Worm (Caenorhabditis elegans) whole organism, L3 larva: ENCODE data around the gene sra-27.

Source experiments
- ZK546.5 ChIP-seq: sonication (generic microtip); optimal IDR thresholded peaks from 2 replicates; lab custom pipeline; 2017; ENCODE audit warnings: missing biosample characterization, missing genetic modification characterization
- aly-2 ChIP-seq: fragments of 150-350 bp; optimal IDR thresholded peaks from 2 replicates; lab custom pipeline; 2014; ENCODE audit warnings: missing biosample characterization, missing genetic modification characterization
- ceh-28 ChIP-seq: fragments of 150-350 bp; optimal IDR thresholded peaks from 2 replicates; lab custom pipeline; 2014; ENCODE audit warnings: missing biosample characterization, missing genetic modification reagents, missing genetic modification characterization
- ceh-82 ChIP-seq: fragments of 150-350 bp; optimal IDR thresholded peaks from 2 replicates; lab custom pipeline; 2014; ENCODE audit warnings: missing biosample characterization, missing genetic modification characterization
- daf-12 ChIP-seq: fragments of 150-350 bp; optimal IDR thresholded peaks from 2 replicates; lab custom pipeline; 2014; ENCODE audit warnings: missing biosample characterization, missing genetic modification reagents, missing genetic modification characterization
- egl-27 ChIP-seq: sonication (generic microtip); optimal IDR thresholded peaks from 4 replicates; lab custom pipeline; 2017; ENCODE audit warnings: missing biosample characterization, missing genetic modification reagents, missing genetic modification characterization
- egl-5 ChIP-seq: fragments of 150-350 bp; optimal IDR thresholded peaks from 2 replicates; lab custom pipeline; 2017; ENCODE audit warnings: missing biosample characterization, missing genetic modification reagents, missing genetic modification characterization, inconsistent platforms
- elt-1 ChIP-seq: fragments of 150-350 bp; optimal IDR thresholded peaks from 2 replicates; lab custom pipeline; 2014; ENCODE audit warnings: missing biosample characterization, missing genetic modification characterization
- elt-2 ChIP-seq: sonication (generic microtip); optimal IDR thresholded peaks from 2 replicates; lab custom pipeline; 2016; ENCODE audit warnings: missing genetic modification reagents, mild to moderate bottlenecking, missing genetic modification characterization, missing compliant biosample characterization
- elt-3 ChIP-seq, 3 experiments: fragments of 150-350 bp in 1 of 3; sonication (generic microtip) in 2 of 3; optimal IDR thresholded peaks; 2 replicates in 2 of 3; 4 replicates in 1 of 3; lab custom pipeline; 2014 to 2017; ENCODE audit warnings: missing biosample characterization in 3 of 3, missing genetic modification characterization in 3 of 3
- eor-1 ChIP-seq, 2 experiments: fragments of 150-350 bp; optimal IDR thresholded peaks; 2 replicates each; lab custom pipeline; 2014 to 2018; ENCODE audit warnings: missing biosample characterization in 2 of 2, missing genetic modification characterization in 2 of 2
- fkh-10 ChIP-seq: sonication (generic microtip); optimal IDR thresholded peaks from 2 replicates; lab custom pipeline; 2017; ENCODE audit warnings: missing biosample characterization, missing genetic modification reagents, missing genetic modification characterization
- fkh-2 ChIP-seq: fragments of 150-350 bp; optimal IDR thresholded peaks from 2 replicates; lab custom pipeline; 2014; ENCODE audit warnings: missing biosample characterization, missing genetic modification reagents, missing genetic modification characterization
- hmg-11 ChIP-seq: sonication (generic microtip); optimal IDR thresholded peaks from 2 replicates; lab custom pipeline; 2016; ENCODE audit warnings: missing genetic modification characterization, missing compliant biosample characterization
- lin-15B ChIP-seq: fragments of 150-350 bp; optimal IDR thresholded peaks from 2 replicates; lab custom pipeline; 2014; ENCODE audit warnings: missing biosample characterization, missing genetic modification characterization
- lin-39 ChIP-seq: fragments of 150-350 bp; optimal IDR thresholded peaks from 2 replicates; lab custom pipeline; 2018; ENCODE audit warnings: missing biosample characterization, missing genetic modification reagents, missing genetic modification characterization
- lsy-12 ChIP-seq: sonication (generic microtip); optimal IDR thresholded peaks from 2 replicates; lab custom pipeline; 2016; ENCODE audit warnings: mild to moderate bottlenecking, missing genetic modification characterization, missing compliant biosample characterization
- mdl-1 ChIP-seq: fragments of 150-350 bp; optimal IDR thresholded peaks from 2 replicates; lab custom pipeline; 2014; ENCODE audit warnings: missing biosample characterization, missing genetic modification characterization
- mml-1 ChIP-seq: fragments of 150-350 bp; sonication (generic microtip); optimal IDR thresholded peaks from 3 replicates; lab custom pipeline; 2014; ENCODE audit warnings: missing biosample characterization, missing genetic modification characterization
- nfya-1 ChIP-seq: sonication (generic microtip); optimal IDR thresholded peaks from 2 replicates; lab custom pipeline; 2017; ENCODE audit warnings: missing genetic modification characterization, mild to moderate bottlenecking, missing compliant biosample characterization, antibody characterized with exemption, moderate library complexity; ENCODE audit not compliant: insufficient read depth
- nhr-11 ChIP-seq: fragments of 150-350 bp; optimal IDR thresholded peaks from 2 replicates; lab custom pipeline; 2014; ENCODE audit warnings: missing biosample characterization, missing genetic modification characterization
- nhr-12 ChIP-seq: fragments of 150-350 bp; optimal IDR thresholded peaks from 2 replicates; lab custom pipeline; 2014; ENCODE audit warnings: missing biosample characterization, missing genetic modification characterization
- nhr-23 ChIP-seq: fragments of 150-350 bp; optimal IDR thresholded peaks from 2 replicates; lab custom pipeline; 2014; ENCODE audit warnings: missing biosample characterization, missing genetic modification reagents, missing genetic modification characterization
- nhr-237 ChIP-seq: fragments of 150-350 bp; optimal IDR thresholded peaks from 2 replicates; lab custom pipeline; 2014; ENCODE audit warnings: missing biosample characterization, missing genetic modification characterization
- nhr-25 ChIP-seq: sonication (generic microtip); optimal IDR thresholded peaks from 2 replicates; lab custom pipeline; 2017; ENCODE audit warnings: missing biosample characterization, missing genetic modification characterization
- nhr-28 ChIP-seq: fragments of 150-350 bp; optimal IDR thresholded peaks from 2 replicates; lab custom pipeline; 2014; ENCODE audit warnings: missing biosample characterization, missing genetic modification characterization
- nhr-67 ChIP-seq: fragments of 150-350 bp; optimal IDR thresholded peaks from 2 replicates; lab custom pipeline; 2014; ENCODE audit warnings: missing biosample characterization, missing genetic modification characterization
- nhr-76 ChIP-seq: fragments of 150-350 bp; sonication (generic microtip); optimal IDR thresholded peaks from 5 replicates; lab custom pipeline; 2014; ENCODE audit warnings: missing biosample characterization, missing genetic modification characterization
- nhr-77 ChIP-seq: fragments of 150-350 bp; optimal IDR thresholded peaks from 2 replicates; lab custom pipeline; 2014; ENCODE audit warnings: missing biosample characterization, missing genetic modification characterization
- pha-4 ChIP-seq: fragments of 150-350 bp; optimal IDR thresholded peaks from 2 replicates; lab custom pipeline; 2014; ENCODE audit warnings: missing biosample characterization, missing genetic modification reagents, missing genetic modification characterization
- pqm-1 ChIP-seq: fragments of 150-350 bp; optimal IDR thresholded peaks from 2 replicates; lab custom pipeline; 2017; ENCODE audit warnings: missing biosample characterization, missing genetic modification characterization, inconsistent platforms
- sea-2 ChIP-seq: fragments of 150-350 bp; sonication (generic microtip); optimal IDR thresholded peaks from 4 replicates; lab custom pipeline; 2014; ENCODE audit warnings: missing biosample characterization, missing genetic modification reagents, missing genetic modification characterization
- skn-1 ChIP-seq: fragments of 150-350 bp; optimal IDR thresholded peaks from 2 replicates; lab custom pipeline; 2014; ENCODE audit warnings: missing biosample characterization, missing genetic modification characterization
- snpc-4 ChIP-seq: fragments of 150-350 bp; optimal IDR thresholded peaks from 2 replicates; lab custom pipeline; 2014; ENCODE audit warnings: missing biosample characterization, missing genetic modification characterization
- unc-39 ChIP-seq: sonication (generic microtip); optimal IDR thresholded peaks from 4 replicates; lab custom pipeline; 2017; ENCODE audit warnings: missing biosample characterization, missing genetic modification characterization
- unc-62 ChIP-seq: fragments of 150-350 bp; sonication (generic microtip); optimal IDR thresholded peaks from 4 replicates; lab custom pipeline; 2014; ENCODE audit warnings: missing biosample characterization, missing genetic modification reagents, missing genetic modification characterization
- zag-1 ChIP-seq: fragments of 150-350 bp; optimal IDR thresholded peaks from 2 replicates; lab custom pipeline; 2014; ENCODE audit warnings: missing biosample characterization, missing genetic modification characterization
- ztf-11 ChIP-seq: fragments of 150-350 bp; optimal IDR thresholded peaks from 2 replicates; lab custom pipeline; 2014; ENCODE audit warnings: missing biosample characterization, missing genetic modification characterization
- ztf-4 ChIP-seq: fragments of 150-350 bp; optimal IDR thresholded peaks from 2 replicates; lab custom pipeline; 2014; ENCODE audit warnings: missing biosample characterization, missing genetic modification characterization

The sra-27 gene

ce11 chrII:6575647-6576046, 6.8 kb downstream of the sra-27 start, which contains the start of gene sra-29:
Gene sra-29, minus strand, starts transcription at chrII:6575747.
- no peak for TF ChIP-seq sea-2

- no peak for TF ChIP-seq nhr-28 (tag; lab: Kevin White, UChicago)
- TF ChIP-seq elt-1 (tag; lab: Kevin White, UChicago): no peak
- no peak for TF ChIP-seq nhr-76 (tag; lab: Kevin White, UChicago)
Observed at ce11 chrII:6578378-6578777, 9.6 kb downstream of the sra-27 start, which contains the start of gene sra-31. Gene sra-31, minus strand, starts transcription at chrII:6578478.

ce11 chrII:6581236-6581635, 12.4 kb downstream of the sra-27 start, which contains the start of gene C56C10.6:
Gene C56C10.6, minus strand, starts transcription at chrII:6581336.
- no peak for TF ChIP-seq nhr-67

ce11 chrII:6582758-6583157, 14.0 kb downstream of the sra-27 start, which contains the start of gene C56C10.4:
Gene C56C10.4, plus strand, starts transcription at chrII:6583058.
- TF ChIP-seq snpc-4 (tag; lab: Kevin White, UChicago): no peak
- no peak for TF ChIP-seq elt-1 (tag; lab: Kevin White, UChicago)
- TF ChIP-seq nfya-1 (tag; lab: Kevin White, UChicago): no peak
- no peak for TF ChIP-seq nhr-12 (tag; lab: Kevin White, UChicago)
- TF ChIP-seq egl-27 (tag; lab: Kevin White, UChicago): no peak
- TF ChIP-seq nhr-237 (tag; lab: Kevin White, UChicago): no peak
- no peak for TF ChIP-seq lsy-12
- no peak for TF ChIP-seq hmg-11
- no peak for TF ChIP-seq nhr-77 (tag; lab: Kevin White, UChicago)
- TF ChIP-seq elt-2 (tag; lab: Kevin White, UChicago): no peak
- TF ChIP-seq nhr-11: no peak
- TF ChIP-seq fkh-10 (GFP tag; lab: Kevin White, UChicago): no peak
- no peak for TF ChIP-seq lin-15B (tag; lab: Kevin White, UChicago)
- TF ChIP-seq nhr-28 (tag; lab: Kevin White, UChicago): no peak
- TF ChIP-seq pqm-1 (tag; lab: Kevin White, UChicago): no peak
- TF ChIP-seq daf-12: no peak
- TF ChIP-seq ztf-11 (tag; lab: Kevin White, UChicago): no peak

ce11 chrII:6587264-6587870, 18.6 kb downstream of the sra-27 start, which contains the start of gene C56C10.7:
Gene C56C10.7, minus strand, starts transcription at chrII:6587575.
- TF ChIP-seq lin-15B (tag; lab: Kevin White, UChicago): no peak
- no peak for TF ChIP-seq elt-1 (tag; lab: Kevin White, UChicago)
- TF ChIP-seq nfya-1 (tag; lab: Kevin White, UChicago): no peak
- no peak for TF ChIP-seq ceh-28 (tag; lab: Kevin White, UChicago)
- TF ChIP-seq zag-1: no peak
- TF ChIP-seq nhr-67: no peak
- TF ChIP-seq mdl-1: no peak
- TF ChIP-seq skn-1 (tag; lab: Kevin White, UChicago): no peak
- TF ChIP-seq nhr-25: peak; percentile 26
- no peak for TF ChIP-seq hmg-11
- TF ChIP-seq nhr-23 (tag; lab: Kevin White, UChicago): no peak
- peak; percentile 58 for TF ChIP-seq nhr-77 (tag; lab: Kevin White, UChicago)
- no peak for TF ChIP-seq ztf-11 (tag; lab: Kevin White, UChicago)
- TF ChIP-seq aly-2 (tag; lab: Kevin White, UChicago): no peak
- peak; percentile 16 for TF ChIP-seq elt-2 (tag; lab: Kevin White, UChicago)

ce11 chrII:6588605-6589292, 19.9 kb downstream of the sra-27 start, which contains the start of gene icd-1:
Gene icd-1, minus strand, starts transcription at chrII:6588655.
- peak; percentile 11 for TF ChIP-seq ZK546.5
- no peak for TF ChIP-seq fkh-2 (tag; lab: Kevin White, UChicago)
- peak; percentile 91 for TF ChIP-seq snpc-4 (tag; lab: Kevin White, UChicago)
- TF ChIP-seq nhr-23 (tag; lab: Kevin White, UChicago): peak; percentile 97
- no peak for TF ChIP-seq elt-3 (tag; optimal IDR thresholded peaks at IDR 0.05; lab: Kevin White, UChicago)
- peak; percentile 91 for TF ChIP-seq ceh-82 (tag; lab: Kevin White, UChicago)
- peak; percentile 93 for TF ChIP-seq egl-5 (tag; lab: Kevin White, UChicago)
- TF ChIP-seq ceh-28 (tag; lab: Kevin White, UChicago): peak; percentile 93
- peak; percentile 94 for TF ChIP-seq nfya-1 (tag; lab: Kevin White, UChicago)
- no peak for TF ChIP-seq mml-1 (tag; lab: Kevin White, UChicago)
- TF ChIP-seq nhr-77 (tag; lab: Kevin White, UChicago): peak; percentile 63
- TF ChIP-seq unc-62 (GFP tag; lab: Kevin White, UChicago): peak; percentile 87
- peak in 1 of 2 experiments; percentile 75 for TF ChIP-seq eor-1 (tag; optimal IDR thresholded peaks at IDR 0.05; lab: Kevin White, UChicago)
- no peak for TF ChIP-seq nhr-12 (tag; lab: Kevin White, UChicago)
- TF ChIP-seq aly-2 (tag; lab: Kevin White, UChicago): peak; percentile 58
- peak; percentile 66 for TF ChIP-seq pqm-1 (tag; lab: Kevin White, UChicago)
- TF ChIP-seq nhr-28 (tag; lab: Kevin White, UChicago): no peak
- TF ChIP-seq elt-1 (tag; lab: Kevin White, UChicago): peak; percentile 58
- no peak for TF ChIP-seq nhr-237 (tag; lab: Kevin White, UChicago)
- TF ChIP-seq ztf-4 (tag; lab: Kevin White, UChicago): peak; percentile 83
- TF ChIP-seq lin-15B (tag; lab: Kevin White, UChicago): peak; percentile 91
- peak; percentile 85 for TF ChIP-seq lin-39
- peak; percentile 92 for TF ChIP-seq pha-4 (tag; lab: Kevin White, UChicago)
- no peak for TF ChIP-seq unc-39
